Fruit fly (Drosophila melanogaster) whole organism, embryonic: ENCODE data around the gene CG8516.

Source experiments
- Ada2b ChIP-seq: fragments of 200-800 bp; sonication (Bioruptor generic); IDR thresholded peaks from 2 replicates; pipeline ENCODE4 v1.3.6; 2022; ENCODE audit warnings: missing biosample characterization, missing genetic modification characterization
- Asciz ChIP-seq: fragments of 200-800 bp; sonication (Bioruptor generic); optimal IDR thresholded peaks from 2 replicates; lab custom pipeline; 2017; ENCODE audit warnings: missing biosample characterization, mild to moderate bottlenecking, missing genetic modification characterization, missing genetic modification reagents
- CG10979 ChIP-seq: fragments of 200-800 bp; sonication (Bioruptor generic); optimal IDR thresholded peaks from 2 replicates; lab custom pipeline; 2018; ENCODE audit warnings: missing biosample characterization, mild to moderate bottlenecking, missing genetic modification characterization, moderate library complexity
- CG12155 ChIP-seq: fragments of 200-800 bp; sonication (Bioruptor generic); optimal IDR thresholded peaks from 3 replicates; lab custom pipeline; 2016; ENCODE audit warnings: missing biosample characterization, missing genetic modification characterization
- CG12236 ChIP-seq: fragments of 200-800 bp; sonication (Bioruptor generic); optimal IDR thresholded peaks from 2 replicates; lab custom pipeline; 2016; ENCODE audit warnings: missing biosample characterization, missing genetic modification characterization
- CG12391 ChIP-seq: fragments of 200-800 bp; sonication (Bioruptor generic); optimal IDR thresholded peaks from 3 replicates; lab custom pipeline; 2018; ENCODE audit warnings: missing biosample characterization, mild to moderate bottlenecking, missing genetic modification characterization, moderate library complexity
- CG12659 ChIP-seq: fragments of 200-800 bp; sonication (Bioruptor generic); optimal IDR thresholded peaks from 3 replicates; lab custom pipeline; 2017; ENCODE audit warnings: mild to moderate bottlenecking, missing biosample characterization, missing genetic modification reagents, missing genetic modification characterization
- CG13296 ChIP-seq: fragments of 200-800 bp; sonication (Bioruptor generic); optimal IDR thresholded peaks from 3 replicates; lab custom pipeline; 2018; ENCODE audit warnings: missing biosample characterization, mild to moderate bottlenecking, missing genetic modification characterization
- CG13624 ChIP-seq: fragments of 200-800 bp; sonication (Bioruptor generic); optimal IDR thresholded peaks from 2 replicates; lab custom pipeline; 2016; ENCODE audit warnings: missing biosample characterization, missing genetic modification characterization
- CG14014 ChIP-seq: fragments of 200-800 bp; sonication (Bioruptor generic); IDR thresholded peaks from 2 replicates; pipeline ENCODE4 v1.3.6; 2022; ENCODE audit warnings: missing biosample characterization, missing genetic modification characterization
- CG14667 ChIP-seq: fragments of 200-800 bp; sonication (Bioruptor generic); IDR thresholded peaks from 2 replicates; pipeline ENCODE4 v1.3.6; 2022; ENCODE audit warnings: missing biosample characterization, missing genetic modification characterization
- CG15269 ChIP-seq: fragments of 200-800 bp; sonication (Bioruptor generic); optimal IDR thresholded peaks from 2 replicates; lab custom pipeline; 2018; ENCODE audit warnings: missing biosample characterization, mild to moderate bottlenecking, missing genetic modification characterization, moderate library complexity
- CG1529 ChIP-seq: fragments of 200-800 bp; sonication (Bioruptor generic); optimal IDR thresholded peaks from 3 replicates; lab custom pipeline; 2018; ENCODE audit warnings: missing biosample characterization, missing genetic modification characterization
- CG15514 ChIP-seq: fragments of 200-800 bp; sonication (Bioruptor generic); optimal IDR thresholded peaks from 3 replicates; lab custom pipeline; 2017; ENCODE audit warnings: missing biosample characterization, missing genetic modification characterization, mild to moderate bottlenecking, moderate library complexity, missing genetic modification reagents
- CG17186 ChIP-seq: fragments of 200-800 bp; sonication (Bioruptor generic); optimal IDR thresholded peaks from 3 replicates; lab custom pipeline; 2017; ENCODE audit warnings: missing biosample characterization, missing genetic modification reagents, missing genetic modification characterization
- CG18599 ChIP-seq: fragments of 200-800 bp; sonication (Bioruptor generic); optimal IDR thresholded peaks from 3 replicates; lab custom pipeline; 2017; ENCODE audit warnings: missing biosample characterization, missing genetic modification characterization, mild to moderate bottlenecking, moderate library complexity, missing genetic modification reagents
- CG33213 ChIP-seq: fragments of 200-800 bp; sonication (Bioruptor generic); optimal IDR thresholded peaks from 3 replicates; lab custom pipeline; 2016; ENCODE audit warnings: missing biosample characterization, missing genetic modification characterization
- CG34376 ChIP-seq: fragments of 200-800 bp; sonication (Bioruptor generic); optimal IDR thresholded peaks from 2 replicates; lab custom pipeline; 2018; ENCODE audit warnings: missing biosample characterization, mild to moderate bottlenecking, missing genetic modification characterization
- CG3726 ChIP-seq: fragments of 200-800 bp; sonication (Bioruptor generic); IDR thresholded peaks from 3 replicates; pipeline ENCODE4, ENCODE4 v1.3.6; 2022; ENCODE audit warnings: missing biosample characterization, missing genetic modification characterization
- CG4404 ChIP-seq: fragments of 200-800 bp; sonication (Bioruptor generic); IDR thresholded peaks from 2 replicates; pipeline ENCODE4 v1.3.6; 2022; ENCODE audit warnings: missing biosample characterization, missing genetic modification characterization
- CG5953 ChIP-seq: fragments of 200-800 bp; sonication (Bioruptor generic); IDR thresholded peaks from 2 replicates; pipeline ENCODE4 v1.3.6; 2022; ENCODE audit warnings: missing biosample characterization, missing genetic modification characterization
- CG6254 ChIP-seq: fragments of 200-800 bp; sonication (Bioruptor generic); optimal IDR thresholded peaks from 3 replicates; lab custom pipeline; 2017; ENCODE audit warnings: mild to moderate bottlenecking, missing biosample characterization, missing genetic modification reagents, missing genetic modification characterization
- CG8478 ChIP-seq: fragments of >200 bp; optimal IDR thresholded peaks from 2 replicates; lab custom pipeline; 2018
- CG9797 ChIP-seq: fragments of 200-800 bp; sonication (Bioruptor generic); optimal IDR thresholded peaks from 3 replicates; lab custom pipeline; 2018; ENCODE audit warnings: missing biosample characterization, mild to moderate bottlenecking, missing genetic modification characterization
- D19B ChIP-seq: fragments of 200-800 bp; sonication (Bioruptor generic); optimal IDR thresholded peaks from 2 replicates; lab custom pipeline; 2017; ENCODE audit warnings: missing biosample characterization, mild to moderate bottlenecking, missing genetic modification characterization
- Doc2 ChIP-seq: fragments of 200-800 bp; sonication (Bioruptor generic); IDR thresholded peaks from 2 replicates; pipeline ENCODE4 v1.3.6; 2022; ENCODE audit warnings: missing biosample characterization, missing genetic modification characterization
- Dp ChIP-seq: fragments of 200-800 bp; sonication (Bioruptor generic); optimal IDR thresholded peaks from 2 replicates; lab custom pipeline; 2018; ENCODE audit warnings: missing biosample characterization, mild to moderate bottlenecking, missing genetic modification characterization, moderate library complexity
- Dref ChIP-seq: fragments of 200-800 bp; sonication (Bioruptor generic); IDR thresholded peaks from 2 replicates; pipeline ENCODE4 v1.3.6; 2022; ENCODE audit warnings: missing biosample characterization, missing genetic modification characterization
- Hand ChIP-seq: fragments of 200-800 bp; sonication (Bioruptor generic); optimal IDR thresholded peaks from 2 replicates; lab custom pipeline; 2017; ENCODE audit warnings: mild to moderate bottlenecking, missing biosample characterization, missing genetic modification reagents, missing genetic modification characterization
- HmgZ ChIP-seq: fragments of 200-800 bp; sonication (Bioruptor generic); optimal IDR thresholded peaks from 2 replicates; lab custom pipeline; 2018; ENCODE audit warnings: missing biosample characterization, mild to moderate bottlenecking, missing genetic modification characterization
- Hr39 ChIP-seq: fragments of >200 bp; optimal IDR thresholded peaks from 2 replicates; lab custom pipeline; 2017
- NK7.1 ChIP-seq: fragments of 200-800 bp; sonication (Bioruptor generic); optimal IDR thresholded peaks from 3 replicates; lab custom pipeline; 2016; ENCODE audit warnings: missing biosample characterization, missing genetic modification characterization
- Nf-YC ChIP-seq: fragments of 200-800 bp; optimal IDR thresholded peaks from 3 replicates; lab custom pipeline; 2019; ENCODE audit warnings: missing biosample characterization, mild to moderate bottlenecking, missing genetic modification characterization, moderate library complexity
- PHDP ChIP-seq: fragments of 200-800 bp; sonication (Bioruptor generic); optimal IDR thresholded peaks from 3 replicates; lab custom pipeline; 2018; ENCODE audit warnings: missing biosample characterization, mild to moderate bottlenecking, missing genetic modification characterization, moderate library complexity
- Sry-δ ChIP-seq: fragments of 200-800 bp; sonication (Bioruptor generic); optimal IDR thresholded peaks from 2 replicates; lab custom pipeline; 2016; ENCODE audit warnings: missing biosample characterization, missing genetic modification characterization
- Ssrp ChIP-seq: fragments of 200-800 bp; sonication (Bioruptor generic); optimal IDR thresholded peaks from 2 replicates; lab custom pipeline; 2018; ENCODE audit warnings: missing biosample characterization, mild to moderate bottlenecking, missing genetic modification characterization, moderate library complexity
- Stat92E ChIP-seq, 3 experiments: fragments of >200 bp in 2 of 3; fragments of 200-800 bp in 1 of 3; sonication (Bioruptor generic) in 1 of 3; optimal IDR thresholded peaks; 2 replicates each; lab custom pipeline; 2017 to 2019; ENCODE audit warnings: missing biosample characterization in 3 of 3, missing genetic modification characterization in 3 of 3, mild to moderate bottlenecking in 1 of 3, moderate library complexity in 1 of 3
- fd102C ChIP-seq: fragments of 200-800 bp; sonication (Bioruptor generic); optimal IDR thresholded peaks from 2 replicates; lab custom pipeline; 2018; ENCODE audit warnings: missing biosample characterization, mild to moderate bottlenecking, missing genetic modification characterization, moderate library complexity
- gce ChIP-seq: fragments of 200-800 bp; sonication (Bioruptor generic); IDR thresholded peaks from 3 replicates; pipeline ENCODE4 v1.3.6; 2022; ENCODE audit warnings: missing biosample characterization, missing genetic modification characterization
- gt ChIP-seq: fragments of 200-800 bp; sonication (Bioruptor generic); IDR thresholded peaks from 2 replicates; pipeline ENCODE4 v1.3.6; 2022; ENCODE audit warnings: missing biosample characterization, missing genetic modification characterization
- hkb ChIP-seq, 2 experiments: fragments of 200-800 bp in 1 of 2; fragments of >200 bp in 1 of 2; sonication (Bioruptor generic) in 1 of 2; IDR thresholded peaks in 1 of 2; optimal IDR thresholded peaks in 1 of 2; 2 replicates each; pipeline versions ENCODE4 v1.3.6 to Lab custom; 2017 to 2022; ENCODE audit warnings: missing biosample characterization in 1 of 2, missing genetic modification characterization in 1 of 2
- ind ChIP-seq: fragments of 200-800 bp; sonication (Bioruptor generic); optimal IDR thresholded peaks from 3 replicates; lab custom pipeline; 2016; ENCODE audit warnings: missing biosample characterization, missing genetic modification characterization
- jumu ChIP-seq: fragments of 200-800 bp; sonication (Bioruptor generic); optimal IDR thresholded peaks from 3 replicates; lab custom pipeline; 2016; ENCODE audit warnings: missing biosample characterization, missing genetic modification characterization
- mld ChIP-seq: fragments of 200-800 bp; sonication (Bioruptor generic); IDR thresholded peaks from 3 replicates; pipeline ENCODE4 v1.3.6; 2022; ENCODE audit warnings: missing biosample characterization, missing genetic modification characterization; ENCODE audit not compliant: partially characterized antibody
- nerfin-2 ChIP-seq: fragments of 200-800 bp; sonication (Bioruptor generic); IDR thresholded peaks from 2 replicates; pipeline ENCODE4 v1.3.6; 2022; ENCODE audit warnings: missing biosample characterization, missing genetic modification characterization; ENCODE audit not compliant: partially characterized antibody
- scrt ChIP-seq: fragments of 200-800 bp; sonication (Bioruptor generic); optimal IDR thresholded peaks from 2 replicates; lab custom pipeline; 2018; ENCODE audit warnings: missing biosample characterization, mild to moderate bottlenecking, missing genetic modification characterization, moderate library complexity
- tna ChIP-seq: fragments of 200-800 bp; sonication (Bioruptor generic); IDR thresholded peaks from 2 replicates; pipeline ENCODE4 v1.3.6; 2022; ENCODE audit warnings: missing biosample characterization, missing genetic modification characterization; ENCODE audit not compliant: partially characterized antibody
- wdn ChIP-seq: fragments of 200-800 bp; sonication (Bioruptor generic); IDR thresholded peaks from 2 replicates; pipeline ENCODE4 v1.3.6; 2022; ENCODE audit warnings: missing biosample characterization, missing genetic modification characterization

Gene CG8516

dm6 chr3R:9762955-9763931, 29.9 kb upstream of the CG8516 start, which contains the start of the genes Snap24 and CG8478 (continued):
- TF ChIP-seq CG34376 (GFP tag; lab: Kevin White, UChicago) (no peak), fd102C (GFP tag; lab: Kevin White, UChicago) (no peak), Asciz (GFP tag; lab: Kevin White, UChicago) (no peak), Dref (GFP tag; lab: Robert Waterston, UW) (peak; percentile 87), Hand (no peak), mld (GFP tag; lab: Robert Waterston, UW) (peak; percentile 56; the same call in 2 of the 3 replicates), CG15514 (GFP tag; lab: Kevin White, UChicago) (peak; percentile 23), Ssrp (no peak), Dp (peak; percentile 78), Hr39 (lab: Kevin White, UChicago) (no peak), CG1529 (GFP tag; lab: Kevin White, UChicago) (no peak), scrt (no peak), CG6254 (GFP tag; lab: Kevin White, UChicago) (no peak), CG3726 (no peak), NK7.1 (GFP tag; lab: Kevin White, UChicago) (no peak), CG10979 (tag; lab: Kevin White, UChicago) (no peak), CG12659 (GFP tag; lab: Kevin White, UChicago) (peak; percentile 26), Stat92E (GFP tag; optimal IDR thresholded peaks at IDR 0.05; lab: Kevin White, UChicago) (no peak), CG8478 (no peak), CG15269 (tag; lab: Kevin White, UChicago) (no peak), HmgZ (tag; lab: Kevin White, UChicago) (no peak), nerfin-2 (peak; percentile 73), CG4404 (GFP tag; lab: Robert Waterston, UW) (no peak), ind (no peak), CG12391 (tag; lab: Kevin White, UChicago) (peak; percentile 42), CG9797 (GFP tag; lab: Kevin White, UChicago) (peak; percentile 2), Doc2 (GFP tag; lab: Robert Waterston, UW) (no peak), CG17186 (no peak), CG5953 (GFP tag; lab: Robert Waterston, UW) (no peak), CG18599 (GFP tag; lab: Kevin White, UChicago) (no peak), tna (peak; percentile 68; the same call in 1 of the 2 replicates), CG12155 (GFP tag; lab: Kevin White, UChicago) (no peak), CG14667 (GFP tag; lab: Robert Waterston, UW) (no peak), CG13624 (GFP tag; lab: Kevin White, UChicago) (no peak), CG14014 (no peak), Nf-YC (peak; percentile 20), gce (GFP tag; lab: Robert Waterston, UW) (no peak), CG33213 (no peak), Ada2b (GFP tag; lab: Robert Waterston, UW) (no peak), gt (GFP tag; lab: Robert Waterston, UW) (no peak), CG12236 (GFP tag; lab: Kevin White, UChicago) (no peak), wdn (no peak), PHDP (tag; lab: Kevin White, UChicago) (no peak), CG13296 (GFP tag; lab: Kevin White, UChicago) (no peak), D19B (GFP tag; lab: Kevin White, UChicago) (no peak), hkb (optimal IDR thresholded peaks at IDR 0.05; lab: Kevin White, UChicago) (no peak), hkb (GFP tag; IDR thresholded peaks at IDR 0.05; lab: Robert Waterston, UW) (no peak), Sry-δ (GFP tag; lab: Kevin White, UChicago) (peak; percentile 88), jumu (GFP tag; lab: Kevin White, UChicago) (no peak)
